Worm (Caenorhabditis elegans): ENCODE measurements around the gene F49E8.8.

DNA sequence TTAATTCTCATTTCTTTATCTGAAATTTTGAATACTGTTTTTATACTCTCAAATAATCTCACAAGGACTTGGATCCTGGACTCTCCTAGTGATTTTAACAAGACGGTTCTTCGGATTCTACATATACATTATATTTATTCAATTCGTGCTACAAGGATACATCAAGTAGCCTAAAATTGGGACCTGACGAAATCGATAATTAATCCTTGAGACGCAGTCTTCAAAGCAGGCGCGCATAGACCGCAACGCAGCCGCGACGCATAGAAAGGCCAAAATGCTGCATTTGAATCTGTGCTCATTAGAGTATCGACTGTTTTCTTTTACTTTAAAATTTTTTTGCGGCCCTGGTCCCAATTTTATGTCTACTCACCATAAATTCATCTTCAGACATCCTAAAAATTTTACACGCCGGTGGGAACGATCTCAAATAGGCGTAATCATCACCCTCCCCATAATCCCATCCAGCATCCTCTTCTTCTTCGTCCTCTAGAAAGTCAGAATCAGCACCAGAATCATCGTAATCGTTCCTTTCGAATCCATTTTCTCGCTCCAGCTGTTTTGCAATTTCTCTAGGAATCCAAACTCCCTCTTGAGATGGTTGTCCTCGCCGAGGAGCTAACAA lies 18.8 kb downstream of the F49E8.8 start, which contains the start of gene cec-4:
- TF ChIP-seq nhr-237 (tag; optimal IDR thresholded peaks at IDR 0.05) (no peak), nhr-90 (tag; optimal IDR thresholded peaks at IDR 0.05; ENCODE audit: poor library complexity) (no peak), mdl-1 (tag; optimal IDR thresholded peaks at IDR 0.05) (no peak), sox-4 (tag; optimal IDR thresholded peaks at IDR 0.05) (no peak), dpl-1 (GFP tag; optimal IDR thresholded peaks at IDR 0.05) (no peak), ces-1 (GFP tag; optimal IDR thresholded peaks at IDR 0.05) (no peak)

All from whole organism, L1 larva.